Worm (Caenorhabditis elegans) whole organism, L3 larva: ENCODE data around the gene ZK1320.2.

Experiments used
- elt-2 ChIP-seq: sonication (generic microtip); optimal IDR thresholded peaks from 2 replicates; lab custom pipeline; 2016; ENCODE audit warnings: missing genetic modification reagents, mild to moderate bottlenecking, missing genetic modification characterization, missing compliant biosample characterization
- lin-39 ChIP-seq: fragments of 150-350 bp; optimal IDR thresholded peaks from 2 replicates; lab custom pipeline; 2018; ENCODE audit warnings: missing biosample characterization, missing genetic modification reagents, missing genetic modification characterization
- nhr-77 ChIP-seq: fragments of 150-350 bp; optimal IDR thresholded peaks from 2 replicates; lab custom pipeline; 2014; ENCODE audit warnings: missing biosample characterization, missing genetic modification characterization
- unc-39 ChIP-seq: sonication (generic microtip); optimal IDR thresholded peaks from 4 replicates; lab custom pipeline; 2017; ENCODE audit warnings: missing biosample characterization, missing genetic modification characterization
- unc-62 ChIP-seq: fragments of 150-350 bp; sonication (generic microtip); optimal IDR thresholded peaks from 4 replicates; lab custom pipeline; 2014; ENCODE audit warnings: missing biosample characterization, missing genetic modification reagents, missing genetic modification characterization
- ztf-11 ChIP-seq: fragments of 150-350 bp; optimal IDR thresholded peaks from 2 replicates; lab custom pipeline; 2014; ENCODE audit warnings: missing biosample characterization, missing genetic modification characterization

ce11 chrII:9614728-9615127 is 44.1 kb downstream of the ZK1320.2 start, which contains the start of gene hlh-6:
- TF ChIP-seq ztf-11 (tag; lab: Kevin White, UChicago) (no peak), unc-39 (tag; lab: Kevin White, UChicago) (no peak), unc-62 (GFP tag; lab: Kevin White, UChicago) (no peak), nhr-77 (no peak), elt-2 (no peak), lin-39 (tag; lab: Kevin White, UChicago) (no peak)
